Fruit fly (Drosophila melanogaster) whole organism, embryonic: ENCODE measurements around the gene CCHa2.

Experiments
- Aef1 ChIP-seq: fragments of 200-800 bp; sonication (Bioruptor generic); IDR thresholded peaks from 3 replicates; pipeline ENCODE4 v1.3.6; 2022; ENCODE audit warnings: missing biosample characterization, missing genetic modification characterization
- Asciz ChIP-seq: fragments of 200-800 bp; sonication (Bioruptor generic); optimal IDR thresholded peaks from 2 replicates; lab custom pipeline; 2017; ENCODE audit warnings: missing biosample characterization, mild to moderate bottlenecking, missing genetic modification characterization, missing genetic modification reagents
- BtbVII ChIP-seq: fragments of 200-800 bp; sonication (Bioruptor generic); optimal IDR thresholded peaks from 3 replicates; lab custom pipeline; 2017; ENCODE audit warnings: missing biosample characterization, mild to moderate bottlenecking, missing genetic modification characterization
- CG10959 ChIP-seq: fragments of 200-800 bp; sonication (Bioruptor generic); IDR thresholded peaks from 2 replicates; pipeline ENCODE4 v1.3.6; 2022; ENCODE audit warnings: missing biosample characterization, missing genetic modification characterization
- CG12104 ChIP-seq: fragments of 200-800 bp; sonication (Bioruptor generic); optimal IDR thresholded peaks from 3 replicates; lab custom pipeline; 2016; ENCODE audit warnings: missing biosample characterization, missing genetic modification characterization
- CG13123 ChIP-seq: fragments of 200-800 bp; sonication (Bioruptor generic); optimal IDR thresholded peaks from 2 replicates; lab custom pipeline; 2016; ENCODE audit warnings: missing biosample characterization, missing genetic modification characterization
- CG13424 ChIP-seq: fragments of 200-800 bp; sonication (Bioruptor generic); optimal IDR thresholded peaks from 2 replicates; lab custom pipeline; 2019; ENCODE audit warnings: missing biosample characterization, mild to moderate bottlenecking, missing genetic modification characterization, moderate library complexity
- CG15011 ChIP-seq: fragments of 200-800 bp; sonication (Bioruptor generic); optimal IDR thresholded peaks from 3 replicates; lab custom pipeline; 2018; ENCODE audit warnings: missing biosample characterization, mild to moderate bottlenecking, missing genetic modification characterization
- CG15073 ChIP-seq: fragments of 200-800 bp; sonication (Bioruptor generic); optimal IDR thresholded peaks from 2 replicates; lab custom pipeline; 2016; ENCODE audit warnings: missing biosample characterization, missing genetic modification characterization
- CG1529 ChIP-seq: fragments of 200-800 bp; sonication (Bioruptor generic); optimal IDR thresholded peaks from 3 replicates; lab custom pipeline; 2018; ENCODE audit warnings: missing biosample characterization, missing genetic modification characterization
- CG15601 ChIP-seq: fragments of 200-800 bp; sonication (Bioruptor generic); optimal IDR thresholded peaks from 3 replicates; lab custom pipeline; 2019; ENCODE audit warnings: missing biosample characterization, mild to moderate bottlenecking, missing genetic modification characterization, moderate library complexity
- CG16779 ChIP-seq: fragments of 200-800 bp; sonication (Bioruptor generic); IDR thresholded peaks from 2 replicates; pipeline ENCODE4 v1.3.6; 2022; ENCODE audit warnings: missing biosample characterization, missing genetic modification characterization
- CG16815 ChIP-seq: fragments of 200-800 bp; sonication (Bioruptor generic); optimal IDR thresholded peaks from 3 replicates; lab custom pipeline; 2017; ENCODE audit warnings: missing biosample characterization, mild to moderate bottlenecking, missing genetic modification characterization
- CG16863 ChIP-seq: fragments of 200-800 bp; sonication (Bioruptor generic); optimal IDR thresholded peaks from 3 replicates; lab custom pipeline; 2016; ENCODE audit warnings: missing biosample characterization, missing genetic modification characterization
- CG17359 ChIP-seq: fragments of 200-800 bp; sonication (Bioruptor generic); optimal IDR thresholded peaks from 3 replicates; lab custom pipeline; 2018; ENCODE audit warnings: missing biosample characterization, mild to moderate bottlenecking, missing genetic modification characterization, moderate library complexity
- CG17361 ChIP-seq: fragments of 200-800 bp; sonication (Bioruptor generic); IDR thresholded peaks from 3 replicates; pipeline ENCODE4 v1.3.6; 2022; ENCODE audit warnings: missing biosample characterization, missing genetic modification characterization
- CG2116 ChIP-seq: fragments of 200-800 bp; sonication (Bioruptor generic); optimal IDR thresholded peaks from 3 replicates; lab custom pipeline; 2018; ENCODE audit warnings: missing biosample characterization, mild to moderate bottlenecking, missing genetic modification characterization
- CG4404 ChIP-seq: fragments of 200-800 bp; sonication (Bioruptor generic); IDR thresholded peaks from 2 replicates; pipeline ENCODE4 v1.3.6; 2022; ENCODE audit warnings: missing biosample characterization, missing genetic modification characterization
- CG5180 ChIP-seq: fragments of 200-800 bp; sonication (Bioruptor generic); optimal IDR thresholded peaks from 3 replicates; lab custom pipeline; 2017; ENCODE audit warnings: missing biosample characterization, missing genetic modification characterization, mild to moderate bottlenecking, moderate library complexity, missing genetic modification reagents
- CG6689 ChIP-seq: fragments of 200-800 bp; sonication (Bioruptor generic); IDR thresholded peaks from 2 replicates; pipeline ENCODE4 v1.3.6; 2022; ENCODE audit warnings: missing biosample characterization, missing genetic modification characterization
- CG8388 ChIP-seq: fragments of 200-800 bp; sonication (Bioruptor generic); optimal IDR thresholded peaks from 2 replicates; lab custom pipeline; 2019; ENCODE audit warnings: missing biosample characterization, mild to moderate bottlenecking, missing genetic modification characterization, moderate library complexity
- CG9817 ChIP-seq: fragments of 200-800 bp; sonication (Bioruptor generic); optimal IDR thresholded peaks from 2 replicates; lab custom pipeline; 2018; ENCODE audit warnings: missing biosample characterization, mild to moderate bottlenecking, missing genetic modification characterization, moderate library complexity
- CkIIα-i1 ChIP-seq: fragments of 200-800 bp; sonication (Bioruptor generic); IDR thresholded peaks from 2 replicates; pipeline ENCODE4 v1.3.6; 2022; ENCODE audit warnings: missing biosample characterization, missing genetic modification characterization
- D19A ChIP-seq: fragments of 200-800 bp; optimal IDR thresholded peaks from 3 replicates; lab custom pipeline; 2019; ENCODE audit warnings: missing biosample characterization, mild to moderate bottlenecking, missing genetic modification characterization, moderate library complexity
- Dek ChIP-seq: fragments of 200-800 bp; sonication (Bioruptor generic); optimal IDR thresholded peaks from 3 replicates; lab custom pipeline; 2019; ENCODE audit warnings: missing biosample characterization, mild to moderate bottlenecking, missing genetic modification characterization, moderate library complexity
- E2f1 ChIP-seq: fragments of 200-800 bp; sonication (Bioruptor generic); IDR thresholded peaks from 2 replicates; pipeline ENCODE4 v1.3.6; 2022; ENCODE audit warnings: missing biosample characterization, missing genetic modification characterization
- Hey ChIP-seq: fragments of 200-800 bp; sonication (Bioruptor generic); optimal IDR thresholded peaks from 3 replicates; lab custom pipeline; 2018; ENCODE audit warnings: missing biosample characterization, mild to moderate bottlenecking, missing genetic modification characterization
- Hr78 ChIP-seq, 2 experiments: fragments of 200-800 bp in 1 of 2; fragments of >200 bp in 1 of 2; sonication (Bioruptor generic) in 1 of 2; optimal IDR thresholded peaks; 2 replicates each; lab custom pipeline; 2017 to 2019; ENCODE audit warnings: missing biosample characterization in 2 of 2, missing genetic modification characterization in 2 of 2, mild to moderate bottlenecking in 1 of 2, moderate library complexity in 1 of 2
- Hsf ChIP-seq: fragments of 200-800 bp; sonication (Bioruptor generic); optimal IDR thresholded peaks from 3 replicates; lab custom pipeline; 2016; ENCODE audit warnings: missing biosample characterization, missing genetic modification characterization
- MTF-1 ChIP-seq: fragments of 200-800 bp; sonication (Bioruptor generic); optimal IDR thresholded peaks from 2 replicates; lab custom pipeline; 2018; ENCODE audit warnings: missing biosample characterization, mild to moderate bottlenecking, missing genetic modification characterization, borderline replicate concordance
- Meics ChIP-seq: fragments of 200-800 bp; sonication (Bioruptor generic); optimal IDR thresholded peaks from 2 replicates; lab custom pipeline; 2017; ENCODE audit warnings: missing biosample characterization, mild to moderate bottlenecking, missing genetic modification characterization
- Nf-YA ChIP-seq: fragments of 200-800 bp; sonication (Bioruptor generic); IDR thresholded peaks from 2 replicates; pipeline ENCODE4 v1.3.6; 2022; ENCODE audit warnings: missing biosample characterization, missing genetic modification characterization
- NfI ChIP-seq: fragments of 200-800 bp; sonication (Bioruptor generic); optimal IDR thresholded peaks from 3 replicates; lab custom pipeline; 2018; ENCODE audit warnings: missing biosample characterization, mild to moderate bottlenecking, missing genetic modification characterization, moderate library complexity
- Six4 ChIP-seq: fragments of 200-800 bp; sonication (Bioruptor generic); optimal IDR thresholded peaks from 2 replicates; lab custom pipeline; 2016; ENCODE audit warnings: missing biosample characterization, missing genetic modification characterization
- Sry-δ ChIP-seq: fragments of 200-800 bp; sonication (Bioruptor generic); optimal IDR thresholded peaks from 2 replicates; lab custom pipeline; 2016; ENCODE audit warnings: missing biosample characterization, missing genetic modification characterization
- Vsx1 ChIP-seq: fragments of 200-800 bp; sonication (Bioruptor generic); optimal IDR thresholded peaks from 2 replicates; lab custom pipeline; 2017; ENCODE audit warnings: missing biosample characterization, mild to moderate bottlenecking, missing genetic modification characterization, missing genetic modification reagents
- Xbp1 ChIP-seq: fragments of 200-800 bp; sonication (Bioruptor generic); optimal IDR thresholded peaks from 3 replicates; lab custom pipeline; 2016; ENCODE audit warnings: missing biosample characterization, mild to moderate bottlenecking, missing genetic modification characterization
- cas ChIP-seq: fragments of 200-800 bp; sonication (Bioruptor generic); IDR thresholded peaks from 2 replicates; pipeline ENCODE4 v1.3.6; 2022; ENCODE audit warnings: missing biosample characterization, missing genetic modification characterization
- croc ChIP-seq: fragments of 200-800 bp; sonication (Bioruptor generic); conservative IDR thresholded peaks from 3 replicates; pipeline ENCODE4 v1.3.6; 2022; ENCODE audit warnings: missing biosample characterization, missing genetic modification characterization
- dan ChIP-seq: fragments of 200-800 bp; sonication (Bioruptor generic); IDR thresholded peaks from 2 replicates; pipeline ENCODE4 v1.3.6; 2022; ENCODE audit warnings: missing biosample characterization, missing genetic modification characterization
- jigr1 ChIP-seq: fragments of 200-800 bp; sonication (Bioruptor generic); IDR thresholded peaks from 3 replicates; pipeline ENCODE4 v1.3.6; 2022; ENCODE audit warnings: missing biosample characterization, missing genetic modification characterization
- kni ChIP-seq: fragments of 200-800 bp; sonication (Bioruptor generic); optimal IDR thresholded peaks from 3 replicates; lab custom pipeline; 2017; ENCODE audit warnings: mild to moderate bottlenecking, missing biosample characterization, missing genetic modification reagents, missing genetic modification characterization
- lmd ChIP-seq: fragments of 200-800 bp; sonication (Bioruptor generic); IDR thresholded peaks from 2 replicates; pipeline ENCODE4 v1.3.6; 2022; ENCODE audit warnings: missing biosample characterization, missing genetic modification characterization
- nom ChIP-seq: fragments of 200-800 bp; sonication (Bioruptor generic); optimal IDR thresholded peaks from 2 replicates; lab custom pipeline; 2017; ENCODE audit warnings: missing biosample characterization, missing genetic modification characterization, mild to moderate bottlenecking, moderate library complexity, missing genetic modification reagents
- sens ChIP-seq: fragments of 200-800 bp; sonication (Bioruptor generic); peaks from one replicate; lab custom pipeline; 2016; ENCODE audit warnings: missing biosample characterization, missing genetic modification characterization
- sim ChIP-seq: fragments of 200-800 bp; sonication (Bioruptor generic); IDR thresholded peaks from 2 replicates; pipeline ENCODE4 v1.3.6; 2022; ENCODE audit warnings: missing biosample characterization, missing genetic modification characterization
- ssp ChIP-seq: fragments of 200-800 bp; sonication (Bioruptor generic); IDR thresholded peaks from 2 replicates; pipeline ENCODE4 v1.3.6; 2022; ENCODE audit warnings: missing biosample characterization, missing genetic modification characterization
- stwl ChIP-seq: fragments of 200-800 bp; sonication (Bioruptor generic); optimal IDR thresholded peaks from 3 replicates; lab custom pipeline; 2018; ENCODE audit warnings: missing biosample characterization, mild to moderate bottlenecking, missing genetic modification characterization, moderate library complexity
- wor ChIP-seq: fragments of 200-800 bp; sonication (Bioruptor generic); IDR thresholded peaks from 2 replicates; pipeline ENCODE4 v1.3.6; 2022; ENCODE audit warnings: missing biosample characterization, missing genetic modification characterization

Gene CCHa2

DNA sequence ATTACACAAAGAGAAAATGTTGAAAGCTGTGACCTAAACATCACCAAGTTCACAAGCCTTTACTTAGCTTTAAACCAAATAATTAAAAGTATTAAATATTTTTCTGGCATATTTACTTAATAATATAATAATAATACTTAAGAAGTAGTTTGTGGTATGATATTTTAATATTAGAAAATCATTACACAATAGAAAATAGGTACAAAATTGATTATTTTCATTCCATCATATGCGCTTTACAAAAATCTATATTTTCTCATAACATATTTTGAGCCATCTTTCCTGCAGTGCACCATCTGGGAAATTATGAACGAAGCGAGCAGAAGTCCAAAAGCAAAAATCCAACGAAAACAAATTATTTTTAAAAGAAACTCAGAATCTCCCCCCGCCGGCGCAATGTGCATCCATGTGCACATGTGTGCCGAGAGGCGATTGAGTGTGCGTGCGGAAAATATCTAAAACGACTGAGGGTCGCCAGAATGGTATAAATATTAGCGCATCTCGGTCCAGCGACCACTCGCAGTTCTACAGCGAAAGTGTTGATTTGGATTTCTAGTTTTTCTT is 30.6 kb upstream of the CCHa2 start, which contains the start of gene Act87E (continued):
- TF ChIP-seq CkIIα-i1 (no peak), wor (peak; percentile 15; the same call in 1 of the 2 replicates), Dek (tag; lab: Kevin White, UChicago) (peak; percentile 52), D19A (tag; lab: Kevin White, UChicago) (peak; percentile 81), CG2116 (peak; percentile 7), Hey (no peak), Hr78 (GFP tag; optimal IDR thresholded peaks at IDR 0.05; lab: Kevin White, UChicago) (peak in 1 of 2 experiments; percentile 60), sim (GFP tag; lab: Robert Waterston, UW) (peak; percentile 46; the same call in 1 of the 2 replicates), CG16863 (GFP tag; lab: Kevin White, UChicago) (no peak), Hsf (GFP tag; lab: Kevin White, UChicago) (no peak), jigr1 (no peak), CG17359 (peak; percentile 64), CG17361 (peak; percentile 91), Xbp1 (GFP tag; lab: Kevin White, UChicago) (peak; percentile 52), lmd (GFP tag; lab: Robert Waterston, UW) (peak; percentile 61), CG6689 (GFP tag; lab: Robert Waterston, UW) (peak; percentile 60; the same call in 1 of the 2 replicates), Meics (peak; percentile 47), croc (GFP tag; lab: Robert Waterston, UW) (peak; percentile 47; the same call in 1 of the 3 replicates), CG13123 (GFP tag; lab: Kevin White, UChicago) (no peak), NfI (GFP tag; lab: Kevin White, UChicago) (peak; percentile 23), CG4404 (peak; percentile 59), dan (GFP tag; lab: Robert Waterston, UW) (no peak), cas (GFP tag; lab: Robert Waterston, UW) (no peak), Aef1 (0 out of 3 replicates have a peak, but pooled peaks have one; percentile 30), CG8388 (GFP tag; lab: Kevin White, UChicago) (peak; percentile 66), Six4 (GFP tag; lab: Kevin White, UChicago) (peak; percentile 40), CG16815 (GFP tag; lab: Kevin White, UChicago) (peak; percentile 54), ssp (0 out of 2 replicates have a peak, but pooled peaks have one; percentile 37), BtbVII (GFP tag; lab: Kevin White, UChicago) (peak; percentile 36), sens (GFP tag; lab: Kevin White, UChicago) (peak; percentile 73), stwl (tag; lab: Kevin White, UChicago) (peak; percentile 3), CG12104 (GFP tag; lab: Kevin White, UChicago) (peak; percentile 66), Vsx1 (GFP tag; lab: Kevin White, UChicago) (peak; percentile 16), CG15073 (no peak), CG9817 (tag; lab: Kevin White, UChicago) (peak; percentile 34), Nf-YA (GFP tag; lab: Robert Waterston, UW) (0 out of 2 replicates have a peak, but pooled peaks have one; percentile 5), CG15601 (peak; percentile 73), CG10959 (GFP tag; lab: Robert Waterston, UW) (peak; percentile 38; the same call in 1 of the 2 replicates), E2f1 (GFP tag; lab: Robert Waterston, UW) (peak; percentile 35; the same call in 1 of the 2 replicates), CG1529 (peak; percentile 42), Sry-δ (GFP tag; lab: Kevin White, UChicago) (no peak), CG13424 (tag; lab: Kevin White, UChicago) (peak; percentile 86), Asciz (peak; percentile 60), CG5180 (GFP tag; lab: Kevin White, UChicago) (peak; percentile 43), CG16779 (GFP tag; lab: Robert Waterston, UW) (no peak), nom (GFP tag; lab: Kevin White, UChicago) (no peak), MTF-1 (GFP tag; lab: Kevin White, UChicago) (no peak), CG15011 (GFP tag; lab: Kevin White, UChicago) (peak; percentile 9), kni (GFP tag; lab: Kevin White, UChicago) (no peak)
